Fruit fly (Drosophila melanogaster) whole organism, embryonic: ENCODE results near the gene CG13074.

Source experiments
- Ada2b ChIP-seq: fragments of 200-800 bp; sonication (Bioruptor generic); IDR thresholded peaks from 2 replicates; pipeline ENCODE4 v1.3.6; 2022; ENCODE audit warnings: missing biosample characterization, missing genetic modification characterization
- B-H2 ChIP-seq: fragments of 200-800 bp; sonication (Bioruptor generic); optimal IDR thresholded peaks from 2 replicates; lab custom pipeline; 2018; ENCODE audit warnings: missing biosample characterization, mild to moderate bottlenecking, missing genetic modification characterization
- C15 ChIP-seq: fragments of 200-800 bp; sonication (Bioruptor generic); IDR thresholded peaks from 3 replicates; pipeline ENCODE4 v1.3.6; 2022; ENCODE audit warnings: missing biosample characterization, missing genetic modification characterization
- CG10274 ChIP-seq: fragments of 200-800 bp; sonication (Bioruptor generic); optimal IDR thresholded peaks from 3 replicates; lab custom pipeline; 2017; ENCODE audit warnings: missing biosample characterization, mild to moderate bottlenecking, missing genetic modification characterization
- CG10321 ChIP-seq: fragments of 200-800 bp; sonication (Bioruptor generic); IDR thresholded peaks from 2 replicates; pipeline ENCODE4 v1.3.6; 2022; ENCODE audit warnings: missing biosample characterization, missing genetic modification characterization
- CG10543 ChIP-seq: fragments of 200-800 bp; sonication (Bioruptor generic); optimal IDR thresholded peaks from 3 replicates; lab custom pipeline; 2017; ENCODE audit warnings: missing biosample characterization, mild to moderate bottlenecking, missing genetic modification characterization, moderate library complexity
- CG11504 ChIP-seq: fragments of 200-800 bp; sonication (Bioruptor generic); optimal IDR thresholded peaks from 3 replicates; lab custom pipeline; 2019; ENCODE audit warnings: missing biosample characterization, mild to moderate bottlenecking, missing genetic modification characterization, moderate library complexity
- CG11560 ChIP-seq: fragments of 200-800 bp; sonication (Bioruptor generic); IDR thresholded peaks from 3 replicates; pipeline ENCODE4 v1.3.6; 2022; ENCODE audit warnings: missing biosample characterization, missing genetic modification characterization
- CG11723 ChIP-seq: fragments of 200-800 bp; sonication (Bioruptor generic); optimal IDR thresholded peaks from 2 replicates; lab custom pipeline; 2017; ENCODE audit warnings: missing biosample characterization, mild to moderate bottlenecking, missing genetic modification characterization
- CG12219 ChIP-seq: fragments of 200-800 bp; sonication (Bioruptor generic); optimal IDR thresholded peaks from 3 replicates; lab custom pipeline; 2018; ENCODE audit warnings: missing biosample characterization, mild to moderate bottlenecking, missing genetic modification characterization
- CG13296 ChIP-seq: fragments of 200-800 bp; sonication (Bioruptor generic); optimal IDR thresholded peaks from 3 replicates; lab custom pipeline; 2018; ENCODE audit warnings: missing biosample characterization, mild to moderate bottlenecking, missing genetic modification characterization
- CG13894 ChIP-seq: fragments of 200-800 bp; sonication (Bioruptor generic); optimal IDR thresholded peaks from 3 replicates; lab custom pipeline; 2018; ENCODE audit warnings: missing biosample characterization, mild to moderate bottlenecking, missing genetic modification characterization, moderate library complexity
- CG15011 ChIP-seq: fragments of 200-800 bp; sonication (Bioruptor generic); optimal IDR thresholded peaks from 3 replicates; lab custom pipeline; 2018; ENCODE audit warnings: missing biosample characterization, mild to moderate bottlenecking, missing genetic modification characterization
- CG15073 ChIP-seq: fragments of 200-800 bp; sonication (Bioruptor generic); optimal IDR thresholded peaks from 2 replicates; lab custom pipeline; 2016; ENCODE audit warnings: missing biosample characterization, missing genetic modification characterization
- CG1603 ChIP-seq: fragments of 200-800 bp; sonication (Bioruptor generic); optimal IDR thresholded peaks from 2 replicates; lab custom pipeline; 2019; ENCODE audit warnings: missing biosample characterization, mild to moderate bottlenecking, missing genetic modification characterization, moderate library complexity
- CG16863 ChIP-seq: fragments of 200-800 bp; sonication (Bioruptor generic); optimal IDR thresholded peaks from 3 replicates; lab custom pipeline; 2016; ENCODE audit warnings: missing biosample characterization, missing genetic modification characterization
- CG17328 ChIP-seq: fragments of 200-800 bp; sonication (Bioruptor generic); IDR thresholded peaks from 2 replicates; pipeline ENCODE4 v1.3.6; 2022; ENCODE audit warnings: missing biosample characterization, missing genetic modification characterization
- CG17385 ChIP-seq: fragments of 200-800 bp; sonication (Bioruptor generic); optimal IDR thresholded peaks from 3 replicates; lab custom pipeline; 2018; ENCODE audit warnings: missing biosample characterization, mild to moderate bottlenecking, missing genetic modification characterization
- CG30403 ChIP-seq: fragments of 200-800 bp; sonication (Bioruptor generic); optimal IDR thresholded peaks from 3 replicates; lab custom pipeline; 2016; ENCODE audit warnings: missing biosample characterization, missing genetic modification characterization
- CG42726 ChIP-seq: fragments of 200-800 bp; sonication (Bioruptor generic); IDR thresholded peaks from 2 replicates; pipeline ENCODE4 v1.3.6; 2022; ENCODE audit warnings: missing biosample characterization, missing genetic modification characterization; ENCODE audit not compliant: partially characterized antibody
- CG4282 ChIP-seq: fragments of 200-800 bp; sonication (Bioruptor generic); optimal IDR thresholded peaks from 2 replicates; lab custom pipeline; 2016; ENCODE audit warnings: missing biosample characterization, missing genetic modification characterization
- CG6175 ChIP-seq: fragments of 200-800 bp; sonication (Bioruptor generic); IDR thresholded peaks from 3 replicates; pipeline ENCODE4 v1.3.6; 2022; ENCODE audit warnings: missing biosample characterization, missing genetic modification characterization
- CG6854 ChIP-seq: fragments of 200-800 bp; sonication (Bioruptor generic); optimal IDR thresholded peaks from 3 replicates; lab custom pipeline; 2017; ENCODE audit warnings: missing biosample characterization, mild to moderate bottlenecking, missing genetic modification characterization
- CG7357 ChIP-seq: fragments of 200-800 bp; sonication (Bioruptor generic); IDR thresholded peaks from 3 replicates; pipeline ENCODE4 v1.3.6; 2022; ENCODE audit warnings: missing biosample characterization, missing genetic modification characterization
- CG7556 ChIP-seq: fragments of 200-800 bp; sonication (Bioruptor generic); optimal IDR thresholded peaks from 2 replicates; lab custom pipeline; 2017; ENCODE audit warnings: missing biosample characterization, mild to moderate bottlenecking, missing genetic modification characterization
- CG8359 ChIP-seq: fragments of 200-800 bp; sonication (Bioruptor generic); optimal IDR thresholded peaks from 2 replicates; lab custom pipeline; 2017; ENCODE audit warnings: missing biosample characterization, mild to moderate bottlenecking, missing genetic modification characterization, borderline replicate concordance
- CrebB ChIP-seq: fragments of 200-800 bp; sonication (Bioruptor generic); optimal IDR thresholded peaks from 3 replicates; lab custom pipeline; 2018; ENCODE audit warnings: missing biosample characterization, mild to moderate bottlenecking, missing genetic modification characterization
- Doc3 ChIP-seq: fragments of 200-800 bp; sonication (Bioruptor generic); IDR thresholded peaks from 3 replicates; pipeline ENCODE4 v1.3.6; 2022; ENCODE audit warnings: missing biosample characterization, missing genetic modification characterization; ENCODE audit not compliant: partially characterized antibody
- Fer1 ChIP-seq: fragments of 200-800 bp; sonication (Bioruptor generic); optimal IDR thresholded peaks from 2 replicates; lab custom pipeline; 2017; ENCODE audit warnings: missing biosample characterization, mild to moderate bottlenecking, missing genetic modification characterization
- Hr3 ChIP-seq: fragments of 200-800 bp; sonication (Bioruptor generic); optimal IDR thresholded peaks from 3 replicates; lab custom pipeline; 2016; ENCODE audit warnings: missing biosample characterization, missing genetic modification characterization
- MTF-1 ChIP-seq: fragments of 200-800 bp; sonication (Bioruptor generic); optimal IDR thresholded peaks from 2 replicates; lab custom pipeline; 2018; ENCODE audit warnings: missing biosample characterization, mild to moderate bottlenecking, missing genetic modification characterization, borderline replicate concordance
- NfI ChIP-seq: fragments of 200-800 bp; sonication (Bioruptor generic); optimal IDR thresholded peaks from 3 replicates; lab custom pipeline; 2018; ENCODE audit warnings: missing biosample characterization, mild to moderate bottlenecking, missing genetic modification characterization, moderate library complexity
- Poxn ChIP-seq: fragments of 200-800 bp; sonication (Bioruptor generic); IDR thresholded peaks from 2 replicates; pipeline ENCODE4 v1.3.6; 2022; ENCODE audit warnings: missing biosample characterization, missing genetic modification characterization
- bcd ChIP-seq: fragments of 200-800 bp; sonication (Bioruptor generic); optimal IDR thresholded peaks from 2 replicates; lab custom pipeline; 2017; ENCODE audit warnings: missing biosample characterization, mild to moderate bottlenecking, missing genetic modification characterization
- ci ChIP-seq: fragments of 200-800 bp; sonication (Bioruptor generic); IDR thresholded peaks from 3 replicates; pipeline ENCODE4 v1.3.6; 2022; ENCODE audit warnings: missing biosample characterization, missing genetic modification characterization
- dm ChIP-seq: fragments of 200-800 bp; sonication (Bioruptor generic); optimal IDR thresholded peaks from 3 replicates; lab custom pipeline; 2016; ENCODE audit warnings: missing biosample characterization, missing genetic modification characterization
- esg ChIP-seq: fragments of 200-800 bp; sonication (Bioruptor generic); conservative IDR thresholded peaks from 2 replicates; pipeline ENCODE4 v1.3.6; 2022; ENCODE audit warnings: missing biosample characterization, missing genetic modification characterization
- eyg ChIP-seq: fragments of 200-800 bp; sonication (Bioruptor generic); optimal IDR thresholded peaks from 3 replicates; lab custom pipeline; 2016; ENCODE audit warnings: missing biosample characterization, missing genetic modification characterization
- fu2 ChIP-seq: fragments of 200-800 bp; sonication (Bioruptor generic); optimal IDR thresholded peaks from 2 replicates; lab custom pipeline; 2016; ENCODE audit warnings: missing biosample characterization, missing genetic modification characterization
- gem ChIP-seq: fragments of 200-800 bp; sonication (Bioruptor generic); optimal IDR thresholded peaks from 2 replicates; lab custom pipeline; 2019; ENCODE audit warnings: missing biosample characterization, mild to moderate bottlenecking, missing genetic modification characterization, moderate library complexity
- gro ChIP-seq: fragments of 200-800 bp; sonication (Bioruptor generic); optimal IDR thresholded peaks from 2 replicates; lab custom pipeline; 2016; ENCODE audit warnings: missing biosample characterization, missing genetic modification characterization
- ham ChIP-seq: fragments of 200-800 bp; sonication (Bioruptor generic); IDR thresholded peaks from 2 replicates; pipeline ENCODE4 v1.3.6; 2022; ENCODE audit warnings: missing biosample characterization, missing genetic modification characterization
- hb ChIP-seq: fragments of 200-800 bp; sonication (Bioruptor generic); IDR thresholded peaks from 3 replicates; pipeline ENCODE4 v1.3.6; 2022; ENCODE audit warnings: missing biosample characterization, missing genetic modification characterization; ENCODE audit not compliant: partially characterized antibody
- knrl ChIP-seq: fragments of 200-800 bp; sonication (Bioruptor generic); IDR thresholded peaks from 3 replicates; pipeline ENCODE4 v1.3.6; 2022; ENCODE audit warnings: missing biosample characterization, missing genetic modification characterization; ENCODE audit not compliant: partially characterized antibody
- nom ChIP-seq: fragments of 200-800 bp; sonication (Bioruptor generic); optimal IDR thresholded peaks from 2 replicates; lab custom pipeline; 2017; ENCODE audit warnings: missing biosample characterization, missing genetic modification characterization, mild to moderate bottlenecking, moderate library complexity, missing genetic modification reagents
- pb ChIP-seq: fragments of 200-800 bp; sonication (Bioruptor generic); optimal IDR thresholded peaks from 3 replicates; lab custom pipeline; 2016; ENCODE audit warnings: missing biosample characterization, missing genetic modification characterization
- sens ChIP-seq: fragments of 200-800 bp; sonication (Bioruptor generic); peaks from one replicate; lab custom pipeline; 2016; ENCODE audit warnings: missing biosample characterization, missing genetic modification characterization
- tgo ChIP-seq: fragments of 200-800 bp; sonication (Bioruptor generic); IDR thresholded peaks from 3 replicates; pipeline ENCODE4 v1.3.6; 2022; ENCODE audit warnings: missing biosample characterization, missing genetic modification characterization
- zen2 ChIP-seq: fragments of 200-800 bp; sonication (Bioruptor generic); IDR thresholded peaks from 3 replicates; pipeline ENCODE4 v1.3.6; 2022; ENCODE audit warnings: missing biosample characterization, missing genetic modification characterization; ENCODE audit not compliant: partially characterized antibody
- zfh2 ChIP-seq: fragments of 200-800 bp; sonication (Bioruptor generic); optimal IDR thresholded peaks from 2 replicates; lab custom pipeline; 2016; ENCODE audit warnings: missing biosample characterization, missing genetic modification characterization

CG13074 gene

DNA sequence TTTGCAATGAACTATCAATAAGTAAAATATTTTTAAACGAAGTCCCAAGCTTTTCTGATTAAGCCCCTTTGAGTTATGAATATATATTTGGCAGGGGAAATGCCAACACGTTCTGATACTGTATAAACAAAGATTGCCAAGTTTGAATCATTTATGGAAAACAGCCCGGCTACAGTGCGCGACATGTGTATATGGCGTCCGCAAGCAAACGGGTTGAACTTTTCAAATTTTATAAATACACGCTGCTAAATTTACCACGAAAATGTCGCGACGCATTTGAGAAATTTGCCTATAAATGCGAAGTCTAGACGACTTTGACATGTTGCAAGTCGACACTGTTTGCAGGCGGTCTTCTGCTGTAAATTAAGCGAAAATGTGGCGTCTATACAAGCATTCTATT lies 49.2 kb downstream of the CG13074 start:
- peak; percentile 16 for TF ChIP-seq CG1603 (tag; lab: Kevin White, UChicago)
- TF ChIP-seq CG6175 (GFP tag; lab: Robert Waterston, UW) = 0 out of 3 replicates have a peak, but pooled peaks have one; percentile 67
- peak; percentile 47 for TF ChIP-seq Ada2b (GFP tag; lab: Robert Waterston, UW)
- peak; percentile 57 for TF ChIP-seq zfh2
- TF ChIP-seq gem (tag; lab: Kevin White, UChicago) = peak; percentile 56
- TF ChIP-seq CG6854 (GFP tag; lab: Kevin White, UChicago) = no peak
- peak; percentile 61 for TF ChIP-seq nom (GFP tag; lab: Kevin White, UChicago)
- TF ChIP-seq B-H2 = peak; percentile 7
- peak; percentile 21; the same call in 1 of the 2 replicates for TF ChIP-seq CG17328
- no peak for TF ChIP-seq CG16863 (GFP tag; lab: Kevin White, UChicago)
- 0 out of 3 replicates have a peak, but pooled peaks have one; percentile 22 for TF ChIP-seq C15 (GFP tag; lab: Robert Waterston, UW)
- TF ChIP-seq CG4282 = no peak
- TF ChIP-seq CrebB (tag; lab: Kevin White, UChicago) = no peak
- TF ChIP-seq CG8359 (GFP tag; lab: Kevin White, UChicago) = no peak
- TF ChIP-seq CG13894 (tag; lab: Kevin White, UChicago) = peak; percentile 68
- peak; percentile 62; the same call in 2 of the 3 replicates for TF ChIP-seq tgo
- TF ChIP-seq Doc3 (GFP tag; lab: Robert Waterston, UW) = no peak
- TF ChIP-seq sens (GFP tag; lab: Kevin White, UChicago) = peak; percentile 85
- no peak for TF ChIP-seq zen2 (GFP tag; lab: Robert Waterston, UW)
- peak; percentile 29 for TF ChIP-seq CG15011 (GFP tag; lab: Kevin White, UChicago)
- TF ChIP-seq CG11504 (tag; lab: Kevin White, UChicago) = peak; percentile 46
- TF ChIP-seq CG15073 = no peak
- TF ChIP-seq CG7357 = peak; percentile 34; the same call in 1 of the 3 replicates
- no peak for TF ChIP-seq hb (GFP tag; lab: Robert Waterston, UW)
- no peak for TF ChIP-seq knrl (GFP tag; lab: Robert Waterston, UW)
- TF ChIP-seq CG17385 (GFP tag; lab: Kevin White, UChicago) = peak; percentile 20
- TF ChIP-seq MTF-1 (GFP tag; lab: Kevin White, UChicago) = no peak
- peak; percentile 48 for TF ChIP-seq bcd (GFP tag; lab: Kevin White, UChicago)
- peak; percentile 18 for TF ChIP-seq fu2 (GFP tag; lab: Kevin White, UChicago)
- 0 out of 3 replicates have a peak, but pooled peaks have one; percentile 57 for TF ChIP-seq ci (GFP tag; lab: Robert Waterston, UW)
- TF ChIP-seq Fer1 = peak; percentile 52
- TF ChIP-seq CG42726 (GFP tag; lab: Robert Waterston, UW) = no peak
- no peak for TF ChIP-seq dm (GFP tag; lab: Kevin White, UChicago)
- 0 out of 3 replicates have a peak, but pooled peaks have one; percentile 34 for TF ChIP-seq CG11560
- TF ChIP-seq eyg (GFP tag; lab: Kevin White, UChicago) = peak; percentile 43
- peak; percentile 46 for TF ChIP-seq CG30403
- TF ChIP-seq Hr3 (GFP tag; lab: Kevin White, UChicago) = peak; percentile 25
- TF ChIP-seq CG10274 (GFP tag; lab: Kevin White, UChicago) = peak; percentile 12
- peak; percentile 28 for TF ChIP-seq gro (GFP tag; lab: Kevin White, UChicago)
- TF ChIP-seq CG12219 = peak; percentile 43
- no peak for TF ChIP-seq Poxn
- TF ChIP-seq CG13296 (GFP tag; lab: Kevin White, UChicago) = peak; percentile 64
- peak; percentile 59 for TF ChIP-seq esg (GFP tag; lab: Robert Waterston, UW)
- no peak; the same call in 1 of the 2 replicates for TF ChIP-seq CG10321
- TF ChIP-seq pb (GFP tag; lab: Kevin White, UChicago) = peak; percentile 9
- peak; percentile 14 for TF ChIP-seq CG7556 (GFP tag; lab: Kevin White, UChicago)
- TF ChIP-seq NfI (GFP tag; lab: Kevin White, UChicago) = peak; percentile 59
- peak; percentile 82 for TF ChIP-seq CG10543 (GFP tag; lab: Kevin White, UChicago)
- peak; percentile 10 for TF ChIP-seq CG11723 (GFP tag; lab: Kevin White, UChicago)
- no peak for TF ChIP-seq ham (GFP tag; lab: Robert Waterston, UW)
